Worm (Caenorhabditis elegans): ENCODE data around the gene nspc-13.

Gene nspc-13

ce11 chrX:12404729-12405128 is 47.5 kb downstream of the nspc-13 start:
- no peak for TF ChIP-seq unc-62 (GFP tag; optimal IDR thresholded peaks at IDR 0.05)

ce11 chrX:12406037-12406436 is 48.8 kb downstream of the nspc-13 start:
- TF ChIP-seq unc-62 (GFP tag; optimal IDR thresholded peaks at IDR 0.05), result no peak

- TF ChIP-seq unc-62 (GFP tag; optimal IDR thresholded peaks at IDR 0.05), result no peak
These were observed 49.4 kb downstream of the nspc-13 start for ce11 chrX:12406592-12406991.

ce11 chrX:12407297-12407696 is 50.1 kb downstream of the nspc-13 start:
- no peak for TF ChIP-seq unc-62 (GFP tag; optimal IDR thresholded peaks at IDR 0.05)

All from whole organism, dauer.